Worm (Caenorhabditis elegans) whole organism, midembryonic: ENCODE results near the gene gcy-14.
"Not testable (repeated sequence)": the region's sequence is repeated elsewhere in the genome, so short reads cannot be mapped to it uniquely, and the experiment has no call there.

ENCODE experiments used
- T22C8.4 ChIP-seq: fragments of 200-800 bp; sonication (Bioruptor generic); IDR thresholded peaks from 2 replicates; pipeline ENCODE4 v1.3.6; 2022; ENCODE audit warnings: missing genetic modification characterization, missing compliant biosample characterization
- cog-1 ChIP-seq: sonication (generic microtip); optimal IDR thresholded peaks from 2 replicates; lab custom pipeline; 2016; ENCODE audit warnings: missing genetic modification characterization, missing compliant biosample characterization
- flt-1 ChIP-seq: fragments of 200-800 bp; sonication (Bioruptor generic); IDR thresholded peaks from 2 replicates; pipeline ENCODE4 v1.3.6; 2022; ENCODE audit warnings: missing genetic modification characterization, missing compliant biosample characterization
- klf-2 ChIP-seq: fragments of 200-800 bp; sonication (Bioruptor generic); conservative IDR thresholded peaks from 2 replicates; pipeline ENCODE4 v1.3.6; 2022; ENCODE audit warnings: missing genetic modification reagents, missing genetic modification characterization, missing compliant biosample characterization
- med-1 ChIP-seq: sonication (generic microtip); optimal IDR thresholded peaks from 2 replicates; lab custom pipeline; 2017; ENCODE audit warnings: missing genetic modification characterization, mild to moderate bottlenecking, missing compliant biosample characterization, antibody characterized with exemption, missing genetic modification reagents; ENCODE audit not compliant: insufficient read depth
- ref-1 ChIP-seq: fragments of 200-800 bp; sonication (Bioruptor generic); conservative IDR thresholded peaks from 2 replicates; pipeline ENCODE4 v1.3.6; 2022; ENCODE audit warnings: missing genetic modification reagents, missing genetic modification characterization, missing compliant biosample characterization
- tab-1 ChIP-seq: fragments of 200-800 bp; sonication (Bioruptor generic); IDR thresholded peaks from 2 replicates; pipeline ENCODE4 v1.3.6; 2022; ENCODE audit warnings: missing genetic modification characterization, missing compliant biosample characterization
- ztf-23 ChIP-seq: fragments of 200-800 bp; sonication (Bioruptor generic); IDR thresholded peaks from 2 replicates; pipeline ENCODE4 v1.3.6; 2022; ENCODE audit warnings: missing genetic modification reagents, missing genetic modification characterization, missing compliant biosample characterization
- ztf-29 ChIP-seq: fragments of 200-800 bp; sonication (Bioruptor generic); IDR thresholded peaks from 2 replicates; pipeline ENCODE4 v1.3.6; 2022; ENCODE audit warnings: missing genetic modification reagents, missing genetic modification characterization, missing compliant biosample characterization

Gene gcy-14

DNA sequence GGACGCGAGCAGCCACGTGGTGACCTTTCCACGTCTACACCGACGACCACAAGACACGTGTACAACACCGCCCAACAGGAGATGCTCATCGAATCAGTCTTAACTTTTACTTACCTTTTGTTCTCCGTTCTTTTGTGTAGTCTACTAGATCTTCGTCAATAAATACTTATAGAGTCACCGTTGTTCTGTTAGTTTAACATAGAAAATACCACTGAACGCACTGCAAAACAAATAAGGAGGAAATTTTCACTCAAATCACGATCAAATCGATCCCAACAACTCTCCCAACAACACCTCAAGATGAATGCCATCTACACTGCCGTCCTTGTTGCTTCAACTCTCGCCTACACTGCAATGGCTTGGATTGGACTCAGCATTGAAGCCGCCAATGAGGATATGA lies 22.7 kb upstream of the gcy-14 start, which contains the start of gene nspa-2:
Gene nspa-2, plus strand, starts transcription at position 301 of the 400 bp plus-strand sequence.
- TF ChIP-seq ztf-29 (GFP tag; lab: Robert Waterston, UW); tab-1; cog-1: not testable (repeated sequence)

- TF ChIP-seq ref-1 (no peak), ztf-23 (GFP tag; lab: Robert Waterston, UW) (no peak), ztf-29 (GFP tag; lab: Robert Waterston, UW) (no peak), med-1 (GFP tag; lab: Kevin White, UChicago) (no peak), klf-2 (GFP tag; lab: Robert Waterston, UW) (no peak), T22C8.4 (no peak)
These were observed 9.2 kb upstream of the gcy-14 start for ce11 chrV:14877242-14877819.

DNA sequence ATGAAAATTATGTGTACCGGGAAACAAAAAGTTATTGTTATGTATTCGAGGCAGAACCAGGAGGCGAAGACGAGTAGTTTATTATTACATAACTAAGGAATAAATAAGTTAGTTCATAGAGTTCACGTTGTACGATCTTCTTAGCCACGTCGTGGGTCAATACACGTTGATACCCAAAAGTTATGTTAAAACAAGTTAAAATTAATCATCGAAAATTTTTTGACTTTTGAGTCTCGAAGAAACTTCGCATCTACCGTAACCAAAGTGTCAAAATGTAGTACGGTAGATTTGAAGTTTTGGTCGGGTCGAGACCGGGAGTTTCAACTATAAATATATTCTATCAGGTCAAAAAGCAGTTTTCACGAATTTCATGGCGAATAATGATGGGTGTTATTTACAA lies 8.6 kb upstream of the gcy-14 start, which contains the start of gene ZC412.10:
Gene ZC412.10, minus strand, starts transcription at position 101 of the 400 bp plus-strand sequence.
- TF ChIP-seq ref-1; flt-1 (GFP tag; lab: Robert Waterston, UW); ztf-29 (GFP tag; lab: Robert Waterston, UW): not testable (repeated sequence)

ce11 chrV:14876257-14876656 lies 8.2 kb upstream of the gcy-14 start:
- TF ChIP-seq ztf-23 (GFP tag; lab: Robert Waterston, UW) (peak; percentile 77), tab-1 (peak; percentile 82), ztf-29 (GFP tag; lab: Robert Waterston, UW) (peak; percentile 48; the same call in 1 of the 2 replicates), med-1 (GFP tag; lab: Kevin White, UChicago) (peak; percentile 2), klf-2 (GFP tag; lab: Robert Waterston, UW) (no peak), T22C8.4 (peak; percentile 44; the same call in 1 of the 2 replicates), ref-1 (peak; percentile 34; the same call in 1 of the 2 replicates), flt-1 (GFP tag; lab: Robert Waterston, UW) (peak; percentile 86), cog-1 (no peak)

DNA sequence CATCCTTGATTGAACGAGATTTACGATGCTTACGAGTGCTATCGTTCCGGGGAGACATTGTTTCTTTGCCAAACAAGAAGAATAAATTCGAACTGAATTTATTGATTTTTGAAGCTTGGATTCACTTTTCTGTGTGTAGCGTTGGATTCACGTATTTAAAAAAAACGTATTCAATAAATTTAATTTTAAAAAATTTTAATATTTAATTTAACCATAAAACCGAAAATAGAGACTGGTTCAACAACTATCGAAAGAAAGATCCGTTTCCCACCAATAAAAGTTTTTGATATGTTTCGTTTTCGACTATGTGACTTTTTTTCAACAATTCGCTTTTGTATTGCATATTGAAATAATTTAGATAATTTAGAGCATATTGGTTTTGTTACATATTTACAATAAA lies 7.3 kb upstream of the gcy-14 start, which contains the start of gene ZC412.5:
Gene ZC412.5, minus strand, starts transcription at position 101 of the 400 bp plus-strand sequence.
- TF ChIP-seq ztf-23 (GFP tag; lab: Robert Waterston, UW) = no peak
- TF ChIP-seq ztf-29 (GFP tag; lab: Robert Waterston, UW) = no peak

- TF ChIP-seq ref-1 (no peak), flt-1 (GFP tag; lab: Robert Waterston, UW) (no peak), tab-1 (no peak), klf-2 (GFP tag; lab: Robert Waterston, UW) (no peak), ztf-23 (GFP tag; lab: Robert Waterston, UW) (no peak), T22C8.4 (no peak), med-1 (GFP tag; lab: Kevin White, UChicago) (no peak), cog-1 (no peak)
These were observed 3.3 kb upstream of the gcy-14 start, which contains the start of gene ZC412.3 for ce11 chrV:14871365-14871764. Gene ZC412.3 (minus strand): TSS chrV:14871547.

DNA sequence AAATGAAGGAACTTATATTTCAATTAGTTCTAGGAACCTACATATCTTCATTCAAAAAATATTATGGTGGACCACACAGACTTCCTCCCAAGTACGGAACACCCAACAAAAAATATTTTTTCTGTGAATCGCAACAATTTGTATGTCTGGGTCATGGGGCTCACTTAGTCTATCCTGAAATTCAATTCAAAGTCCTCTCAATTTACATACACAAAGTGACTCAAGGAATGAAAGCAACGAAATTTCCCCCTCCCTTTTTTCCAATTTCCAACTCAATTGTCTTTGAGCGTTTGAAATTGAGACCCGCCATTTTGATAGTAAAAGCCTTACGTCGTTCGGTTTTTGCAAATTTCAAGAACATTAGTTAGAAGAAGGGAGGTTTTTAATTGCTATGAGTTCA lies 8.7 kb downstream of the gcy-14 start:
- TF ChIP-seq ztf-23 (GFP tag; lab: Robert Waterston, UW) (no peak), tab-1 (no peak), ref-1 (no peak), flt-1 (GFP tag; lab: Robert Waterston, UW) (no peak), ztf-29 (GFP tag; lab: Robert Waterston, UW) (no peak), klf-2 (GFP tag; lab: Robert Waterston, UW) (no peak), cog-1 (no peak), T22C8.4 (no peak), med-1 (GFP tag; lab: Kevin White, UChicago) (no peak)

DNA sequence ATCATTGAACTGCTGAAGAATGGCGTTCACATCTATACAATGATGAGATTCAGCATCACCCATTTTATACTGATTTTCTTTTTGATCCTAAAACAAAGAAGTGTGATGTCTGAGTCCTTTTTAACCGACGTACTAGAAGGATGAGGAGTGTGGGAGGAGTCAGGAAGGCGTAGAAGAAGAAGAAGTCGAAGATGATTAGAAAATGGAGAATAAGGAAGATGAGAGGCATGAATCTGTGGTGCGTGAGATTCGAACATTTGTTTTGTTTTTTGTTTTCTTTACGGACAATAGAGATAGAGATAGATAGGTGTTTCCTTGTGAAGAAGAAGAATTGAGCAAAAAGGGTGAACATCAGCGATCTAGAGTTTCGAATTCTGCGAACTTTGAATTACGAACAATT lies 9.6 kb downstream of the gcy-14 start, which contains the start of gene npr-13:
Gene npr-13, minus strand, starts transcription at position 101 of the 400 bp plus-strand sequence.
- no peak for TF ChIP-seq T22C8.4
- TF ChIP-seq med-1 (GFP tag; lab: Kevin White, UChicago) = no peak
- TF ChIP-seq cog-1 = no peak
- TF ChIP-seq tab-1 = no peak
- TF ChIP-seq ztf-23 (GFP tag; lab: Robert Waterston, UW) = no peak
- TF ChIP-seq ztf-29 (GFP tag; lab: Robert Waterston, UW) = no peak
- no peak for TF ChIP-seq klf-2 (GFP tag; lab: Robert Waterston, UW)
- no peak for TF ChIP-seq ref-1

DNA sequence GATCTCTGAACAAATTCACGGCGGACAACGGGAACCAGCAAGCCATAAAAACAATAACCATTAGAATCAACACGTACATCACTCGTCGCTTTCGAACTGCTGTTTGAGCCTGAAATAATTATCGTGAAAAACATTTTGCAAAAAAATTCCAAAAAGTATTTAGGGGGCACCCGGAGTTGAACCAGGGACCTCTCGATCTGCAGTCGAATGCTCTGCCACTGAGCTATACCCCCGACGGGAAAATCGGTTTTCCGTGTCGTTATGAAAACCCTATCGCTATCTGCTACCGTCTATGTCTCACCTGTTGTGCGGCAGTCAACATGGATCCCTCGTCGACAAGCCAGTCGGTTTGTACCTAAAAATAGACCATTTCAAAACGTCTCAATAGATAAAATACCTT lies 12.5 kb downstream of the gcy-14 start:
- TF ChIP-seq cog-1 = no peak
- peak; percentile 46; the same call in 1 of the 2 replicates for TF ChIP-seq klf-2 (GFP tag; lab: Robert Waterston, UW)
- peak; percentile 62; the same call in 1 of the 2 replicates for TF ChIP-seq T22C8.4
- no peak; the same call in none of the 2 replicates for TF ChIP-seq flt-1 (GFP tag; lab: Robert Waterston, UW)
- TF ChIP-seq tab-1 = peak; percentile 84
- TF ChIP-seq med-1 (GFP tag; lab: Kevin White, UChicago) = peak; percentile 44
- no peak for TF ChIP-seq ztf-29 (GFP tag; lab: Robert Waterston, UW)
- TF ChIP-seq ref-1 = peak; percentile 80
- TF ChIP-seq ztf-23 (GFP tag; lab: Robert Waterston, UW) = peak; percentile 78; the same call in 1 of the 2 replicates

ce11 chrV:14854261-14854660 lies 13.8 kb downstream of the gcy-14 start:
- TF ChIP-seq cog-1 (no peak), tab-1 (no peak), ref-1 (no peak), ztf-23 (GFP tag; lab: Robert Waterston, UW) (no peak), ztf-29 (GFP tag; lab: Robert Waterston, UW) (no peak), T22C8.4 (no peak), klf-2 (GFP tag; lab: Robert Waterston, UW) (no peak), flt-1 (GFP tag; lab: Robert Waterston, UW) (no peak), med-1 (GFP tag; lab: Kevin White, UChicago) (no peak)
